Worm (Caenorhabditis elegans) whole organism, young adult: ENCODE measurements around the gene scd-1.
A peak's percentile ranks its signal among the peaks of the same experiment; 100 is the strongest.

Experiments used
- B0019.2 ChIP-seq: fragments of 200-800 bp; sonication (Bioruptor generic); conservative IDR thresholded peaks from 2 replicates; pipeline ENCODE4 v1.3.6; 2022; ENCODE audit warnings: missing genetic modification reagents, missing genetic modification characterization, missing compliant biosample characterization
- C17E4.6 ChIP-seq: fragments of 200-800 bp; sonication (Bioruptor generic); IDR thresholded peaks from 2 replicates; pipeline ENCODE4 v1.3.6; 2022; ENCODE audit warnings: missing genetic modification reagents, missing genetic modification characterization, missing compliant biosample characterization
- D2030.7 ChIP-seq: fragments of 200-800 bp; sonication (Bioruptor generic); IDR thresholded peaks from 2 replicates; pipeline ENCODE4 v1.3.6; 2022; ENCODE audit warnings: missing genetic modification reagents, missing genetic modification characterization, missing compliant biosample characterization
- F49E8.2 ChIP-seq: sonication (generic microtip); optimal IDR thresholded peaks from 3 replicates; lab custom pipeline; 2017; ENCODE audit warnings: missing genetic modification characterization, mild to moderate bottlenecking, missing compliant biosample characterization, antibody characterized with exemption, moderate library complexity; ENCODE audit not compliant: insufficient read depth
- F55B11.4 ChIP-seq: sonication (generic microtip); optimal IDR thresholded peaks from 2 replicates; lab custom pipeline; 2016; ENCODE audit warnings: missing compliant biosample characterization, missing genetic modification characterization, borderline replicate concordance; ENCODE audit not compliant: insufficient read depth
- Y53F4B.3 ChIP-seq: fragments of 200-800 bp; sonication (Bioruptor generic); IDR thresholded peaks from 2 replicates; pipeline ENCODE4 v1.3.6; 2022; ENCODE audit warnings: missing genetic modification reagents, missing genetic modification characterization, missing compliant biosample characterization
- Y56A3A.18 ChIP-seq: fragments of 200-800 bp; sonication (Bioruptor generic); IDR thresholded peaks from 2 replicates; pipeline ENCODE4 v1.3.6; 2022; ENCODE audit warnings: missing genetic modification reagents, missing genetic modification characterization, missing compliant biosample characterization
- Y67H2A.10 ChIP-seq: fragments of 200-800 bp; sonication (Bioruptor generic); conservative IDR thresholded peaks from 2 replicates; pipeline ENCODE4 v1.3.6; 2022; ENCODE audit warnings: missing genetic modification reagents, missing genetic modification characterization, missing compliant biosample characterization
- Y95B8A.8 ChIP-seq: fragments of 200-800 bp; sonication (Bioruptor generic); IDR thresholded peaks from 2 replicates; pipeline ENCODE4 v1.3.6; 2022; ENCODE audit warnings: missing genetic modification reagents, missing genetic modification characterization, missing compliant biosample characterization
- ama-1 ChIP-seq, 3 experiments: fragments of 150-350 bp in 1 of 3; sonication (generic microtip) in 2 of 3; optimal IDR thresholded peaks; 2 replicates each; lab custom pipeline; 2014 to 2018; ENCODE audit warnings: missing biosample characterization in 2 of 3, missing genetic modification characterization in 2 of 3, missing genetic modification reagents in 2 of 3
- aptf-2 ChIP-seq: fragments of 200-800 bp; sonication (Bioruptor generic); conservative IDR thresholded peaks from 2 replicates; pipeline ENCODE4 v1.3.6; 2022; ENCODE audit warnings: missing genetic modification reagents, missing genetic modification characterization, missing compliant biosample characterization
- attf-5 ChIP-seq: fragments of 200-800 bp; sonication (Bioruptor generic); optimal IDR thresholded peaks from 2 replicates; lab custom pipeline; 2018; ENCODE audit warnings: mild to moderate bottlenecking, missing genetic modification characterization, missing compliant biosample characterization
- attf-6 ChIP-seq: fragments of 200-800 bp; sonication (Bioruptor generic); IDR thresholded peaks from 2 replicates; pipeline ENCODE4 v1.3.6; 2022; ENCODE audit warnings: missing genetic modification reagents, missing genetic modification characterization, missing compliant biosample characterization
- bed-1 ChIP-seq: fragments of 200-800 bp; sonication (Bioruptor generic); IDR thresholded peaks from 2 replicates; pipeline ENCODE4 v1.3.6; 2022; ENCODE audit warnings: missing genetic modification reagents, missing genetic modification characterization, missing compliant biosample characterization
- ccch-3 ChIP-seq: fragments of 200-800 bp; sonication (Bioruptor generic); optimal IDR thresholded peaks from 2 replicates; lab custom pipeline; 2018; ENCODE audit warnings: mild to moderate bottlenecking, missing genetic modification characterization, missing compliant biosample characterization
- ceh-27 ChIP-seq: fragments of 200-800 bp; sonication (Bioruptor generic); optimal IDR thresholded peaks from 2 replicates; lab custom pipeline; 2018; ENCODE audit warnings: mild to moderate bottlenecking, missing genetic modification characterization, moderate library complexity, missing compliant biosample characterization
- ceh-40 ChIP-seq: fragments of 200-800 bp; sonication (Bioruptor generic); IDR thresholded peaks from 2 replicates; pipeline ENCODE4 v1.3.6; 2022; ENCODE audit warnings: missing genetic modification characterization, missing compliant biosample characterization
- chd-7 ChIP-seq: sonication (generic microtip); optimal IDR thresholded peaks from 2 replicates; lab custom pipeline; 2016; ENCODE audit warnings: mild to moderate bottlenecking, missing genetic modification characterization, moderate library complexity, missing compliant biosample characterization
- dox-1 ChIP-seq: fragments of 200-800 bp; sonication (Bioruptor generic); IDR thresholded peaks from 2 replicates; pipeline ENCODE4 v1.3.6; 2022; ENCODE audit warnings: missing genetic modification reagents, missing genetic modification characterization, missing compliant biosample characterization
- dpff-1 ChIP-seq: sonication (generic microtip); optimal IDR thresholded peaks from 2 replicates; lab custom pipeline; 2017; ENCODE audit warnings: mild to moderate bottlenecking, missing genetic modification characterization, missing compliant biosample characterization
- egl-44 ChIP-seq: fragments of 200-800 bp; sonication (Bioruptor generic); IDR thresholded peaks from 2 replicates; pipeline ENCODE4 v1.3.6; 2022; ENCODE audit warnings: missing genetic modification reagents, missing genetic modification characterization, missing compliant biosample characterization
- ekl-4 ChIP-seq: fragments of 200-800 bp; sonication (Bioruptor generic); IDR thresholded peaks from 2 replicates; pipeline ENCODE4 v1.3.6; 2022; ENCODE audit warnings: missing genetic modification reagents, missing genetic modification characterization, missing compliant biosample characterization
- gei-17 ChIP-seq: fragments of 200-800 bp; sonication (Bioruptor generic); optimal IDR thresholded peaks from 2 replicates; lab custom pipeline; 2018; ENCODE audit warnings: mild to moderate bottlenecking, missing genetic modification characterization, missing compliant biosample characterization
- hlh-12 ChIP-seq: sonication (generic microtip); optimal IDR thresholded peaks from 2 replicates; lab custom pipeline; 2016; ENCODE audit warnings: missing genetic modification characterization, missing compliant biosample characterization
- hmg-1.2 ChIP-seq: fragments of 200-800 bp; sonication (Bioruptor generic); IDR thresholded peaks from 2 replicates; pipeline ENCODE4 v1.3.6; 2022; ENCODE audit warnings: missing genetic modification reagents, missing genetic modification characterization, missing compliant biosample characterization
- hmg-20 ChIP-seq: fragments of 200-800 bp; sonication (Bioruptor generic); IDR thresholded peaks from 2 replicates; pipeline ENCODE4 v1.3.6; 2022; ENCODE audit warnings: missing genetic modification reagents, missing genetic modification characterization, missing compliant biosample characterization
- let-526 ChIP-seq: fragments of 200-800 bp; sonication (Bioruptor generic); IDR thresholded peaks from 2 replicates; pipeline ENCODE4 v1.3.6; 2022; ENCODE audit warnings: missing genetic modification reagents, missing genetic modification characterization, missing compliant biosample characterization
- let-607 ChIP-seq, 2 experiments: fragments of 200-800 bp in 1 of 2; sonication (Bioruptor generic) in 1 of 2; sonication (generic microtip) in 1 of 2; optimal IDR thresholded peaks; 2 replicates each; lab custom pipeline; 2016 to 2018; ENCODE audit warnings: mild to moderate bottlenecking in 2 of 2, missing compliant biosample characterization in 2 of 2, missing genetic modification characterization in 2 of 2, moderate library complexity in 2 of 2, missing genotype in 1 of 2
- lin-26 ChIP-seq: fragments of 200-800 bp; sonication (Bioruptor generic); IDR thresholded peaks from 2 replicates; pipeline ENCODE4 v1.3.6; 2022; ENCODE audit warnings: missing genetic modification reagents, missing genetic modification characterization, missing compliant biosample characterization
- lin-35 ChIP-seq, 3 experiments: fragments of 150-350 bp in 2 of 3; sonication (generic microtip) in 1 of 3; optimal IDR thresholded peaks; 2 replicates each; lab custom pipeline; 2014 to 2018; ENCODE audit warnings: missing biosample characterization in 3 of 3, missing genetic modification characterization in 3 of 3, missing genetic modification reagents in 3 of 3
- lin-40 ChIP-seq: sonication (generic microtip); optimal IDR thresholded peaks from 2 replicates; lab custom pipeline; 2016; ENCODE audit warnings: missing genetic modification characterization, mild to moderate bottlenecking, missing compliant biosample characterization, missing genotype, missing genetic modification reagents
- lir-1 ChIP-seq: fragments of 200-800 bp; sonication (Bioruptor generic); conservative IDR thresholded peaks from 2 replicates; pipeline ENCODE4 v1.3.6; 2022; ENCODE audit warnings: missing genetic modification reagents, missing genetic modification characterization, missing compliant biosample characterization
- lsl-1 ChIP-seq: fragments of 200-800 bp; sonication (Bioruptor generic); optimal IDR thresholded peaks from 2 replicates; lab custom pipeline; 2018; ENCODE audit warnings: mild to moderate bottlenecking, missing genetic modification characterization, moderate library complexity, missing compliant biosample characterization
- lsy-27 ChIP-seq: sonication (generic microtip); optimal IDR thresholded peaks from 2 replicates; lab custom pipeline; 2017; ENCODE audit warnings: missing genetic modification characterization, mild to moderate bottlenecking, missing compliant biosample characterization, antibody characterized with exemption, missing genotype, borderline replicate concordance; ENCODE audit not compliant: insufficient read depth
- mes-4 ChIP-seq: sonication (generic microtip); optimal IDR thresholded peaks from 2 replicates; lab custom pipeline; 2016; ENCODE audit warnings: missing genotype, missing genetic modification characterization, missing compliant biosample characterization
- nhr-80 ChIP-seq: sonication (generic microtip); optimal IDR thresholded peaks from 2 replicates; lab custom pipeline; 2016; ENCODE audit warnings: missing genetic modification characterization, missing compliant biosample characterization
- repo-1 ChIP-seq: sonication (generic microtip); optimal IDR thresholded peaks from 2 replicates; lab custom pipeline; 2017; ENCODE audit warnings: mild to moderate bottlenecking, missing genetic modification characterization, missing compliant biosample characterization
- tlf-1 ChIP-seq: fragments of 200-800 bp; sonication (Bioruptor generic); optimal IDR thresholded peaks from 2 replicates; lab custom pipeline; 2018; ENCODE audit warnings: mild to moderate bottlenecking, missing genetic modification characterization, missing compliant biosample characterization
- xnd-1 ChIP-seq: sonication (generic microtip); optimal IDR thresholded peaks from 2 replicates; lab custom pipeline; 2016; ENCODE audit warnings: missing genotype, missing genetic modification reagents, missing genetic modification characterization, missing compliant biosample characterization
- zfh-2 ChIP-seq: fragments of 200-800 bp; sonication (Bioruptor generic); conservative IDR thresholded peaks from 2 replicates; pipeline ENCODE4 v1.3.6; 2022; ENCODE audit warnings: missing genetic modification reagents, missing genetic modification characterization, missing compliant biosample characterization
- ztf-26 ChIP-seq: sonication (generic microtip); optimal IDR thresholded peaks from 2 replicates; lab custom pipeline; 2017; ENCODE audit warnings: missing genetic modification characterization, missing compliant biosample characterization
- ztf-28 ChIP-seq: fragments of 200-800 bp; sonication (Bioruptor generic); IDR thresholded peaks from 2 replicates; pipeline ENCODE4 v1.3.6; 2022; ENCODE audit warnings: missing genetic modification reagents, missing genetic modification characterization, missing compliant biosample characterization
- ztf-3 ChIP-seq: fragments of 200-800 bp; sonication (Bioruptor generic); optimal IDR thresholded peaks from 2 replicates; lab custom pipeline; 2018; ENCODE audit warnings: mild to moderate bottlenecking, missing genetic modification characterization, missing compliant biosample characterization

Gene scd-1

ce11 chrX:12484749-12485148, 40.8 kb downstream of the scd-1 start, which contains the start of gene tbc-13:
Gene tbc-13 (plus strand): TSS chrX:12485049.
- TF ChIP-seq Y56A3A.18 (GFP tag; lab: Robert Waterston, UW) = no peak
- no peak for TF ChIP-seq lir-1 (GFP tag; lab: Robert Waterston, UW)
- no peak for TF ChIP-seq hlh-12
- TF ChIP-seq hmg-20 (GFP tag; lab: Robert Waterston, UW) = no peak
- no peak for TF ChIP-seq ztf-26 (tag; lab: Kevin White, UChicago)
- no peak for TF ChIP-seq let-607 (tag; optimal IDR thresholded peaks at IDR 0.05; lab: Kevin White, UChicago)
- TF ChIP-seq zfh-2 (GFP tag; lab: Robert Waterston, UW) = no peak
- no peak for TF ChIP-seq hmg-1.2 (GFP tag; lab: Robert Waterston, UW)
- no peak for TF ChIP-seq F49E8.2 (tag; lab: Kevin White, UChicago)
- TF ChIP-seq ceh-40 (GFP tag; lab: Robert Waterston, UW) = no peak
- TF ChIP-seq lsy-27 (tag; lab: Kevin White, UChicago) = no peak
- no peak for TF ChIP-seq lin-26
- TF ChIP-seq let-526 (GFP tag; lab: Robert Waterston, UW) = no peak
- no peak for TF ChIP-seq ccch-3
- TF ChIP-seq, all 124 proteins: peak for 0

- peak; percentile 57 for TF ChIP-seq nhr-80 (tag; lab: Kevin White, UChicago)
- no peak for TF ChIP-seq lsy-27 (tag; lab: Kevin White, UChicago)
- TF ChIP-seq Y53F4B.3 (GFP tag; lab: Robert Waterston, UW) = no peak
- no peak for TF ChIP-seq aptf-2 (GFP tag; lab: Robert Waterston, UW)
- TF ChIP-seq let-607 (tag; optimal IDR thresholded peaks at IDR 0.05; lab: Kevin White, UChicago) = peak; percentile 64 to 78
- no peak for TF ChIP-seq ztf-3 (GFP tag; lab: Kevin White, UChicago)
Measured at ce11 chrX:12484078-12484477, 41.5 kb downstream of the scd-1 start.

ce11 chrX:12480447-12480998, 45.1 kb downstream of the scd-1 start, which contains the start of gene atf-6:
Gene atf-6 (plus strand): TSS chrX:12480948.
- TF ChIP-seq ceh-27 (GFP tag; lab: Kevin White, UChicago) (peak; percentile 88), ekl-4 (0 out of 2 replicates have a peak, but pooled peaks have one; percentile 28), aptf-2 (GFP tag; lab: Robert Waterston, UW) (no peak), repo-1 (tag; lab: Kevin White, UChicago) (no peak), hlh-12 (no peak), hmg-1.2 (GFP tag; lab: Robert Waterston, UW) (peak; percentile 56; the same call in 1 of the 2 replicates), ceh-40 (GFP tag; lab: Robert Waterston, UW) (no peak), Y67H2A.10 (GFP tag; lab: Robert Waterston, UW) (no peak), B0019.2 (no peak), tlf-1 (no peak), ztf-28 (GFP tag; lab: Robert Waterston, UW) (no peak), attf-6 (GFP tag; lab: Robert Waterston, UW) (no peak), ccch-3 (no peak), dpff-1 (no peak), egl-44 (GFP tag; lab: Robert Waterston, UW) (peak; percentile 71; the same call in 1 of the 2 replicates), Y53F4B.3 (GFP tag; lab: Robert Waterston, UW) (no peak), lsl-1 (GFP tag; lab: Kevin White, UChicago) (no peak), C17E4.6 (GFP tag; lab: Robert Waterston, UW) (no peak), F55B11.4 (tag; lab: Kevin White, UChicago) (no peak), D2030.7 (GFP tag; lab: Robert Waterston, UW) (no peak), gei-17 (GFP tag; lab: Kevin White, UChicago) (peak; percentile 70), lin-35 (GFP tag; optimal IDR thresholded peaks at IDR 0.05; lab: Kevin White, UChicago) (no peak), lin-40 (tag; lab: Kevin White, UChicago) (peak; percentile 78), bed-1 (no peak), chd-7 (tag; lab: Kevin White, UChicago) (peak; percentile 65), Y95B8A.8 (GFP tag; lab: Robert Waterston, UW) (no peak), attf-5 (GFP tag; lab: Kevin White, UChicago) (peak; percentile 88), mes-4 (tag; lab: Kevin White, UChicago) (no peak), dox-1 (GFP tag; lab: Robert Waterston, UW) (peak; percentile 92), ama-1 (optimal IDR thresholded peaks at IDR 0.05; lab: Kevin White, UChicago) (no peak), ama-1 (GFP tag; optimal IDR thresholded peaks at IDR 0.05; lab: Kevin White, UChicago) (no peak), xnd-1 (no peak)
